Fruit fly (Drosophila melanogaster) whole organism, prepupa: Measurements from ENCODE around the gene CG4080.

Experiments used
- Blimp-1 ChIP-seq: fragments of 200-800 bp; sonication (Bioruptor generic); optimal IDR thresholded peaks from 3 replicates; lab custom pipeline; 2017; ENCODE audit warnings: missing biosample characterization, missing genetic modification characterization, mild to moderate bottlenecking, moderate library complexity, missing genetic modification reagents
- CG10631 ChIP-seq: fragments of 200-800 bp; sonication (Bioruptor generic); optimal IDR thresholded peaks from 2 replicates; lab custom pipeline; 2016; ENCODE audit warnings: missing biosample characterization, missing genetic modification characterization
- CG10669 ChIP-seq: fragments of 200-800 bp; sonication (Bioruptor generic); optimal IDR thresholded peaks from 3 replicates; lab custom pipeline; 2018; ENCODE audit warnings: missing biosample characterization, mild to moderate bottlenecking, missing genetic modification characterization, moderate library complexity
- CG11294 ChIP-seq: fragments of 200-800 bp; sonication (Bioruptor generic); IDR thresholded peaks from 2 replicates; pipeline ENCODE4 v1.3.6; 2022; ENCODE audit warnings: missing biosample characterization, missing genetic modification characterization
- CG15336 ChIP-seq: fragments of 200-800 bp; sonication (Bioruptor generic); IDR thresholded peaks from 2 replicates; pipeline ENCODE4 v1.3.6; 2022; ENCODE audit warnings: missing biosample characterization, missing genetic modification characterization
- CG1621 ChIP-seq: fragments of 200-800 bp; sonication (Bioruptor generic); optimal IDR thresholded peaks from 3 replicates; lab custom pipeline; 2018; ENCODE audit warnings: missing biosample characterization, mild to moderate bottlenecking, missing genetic modification characterization
- CG16779 ChIP-seq: fragments of 200-800 bp; sonication (Bioruptor generic); optimal IDR thresholded peaks from 3 replicates; lab custom pipeline; 2017; ENCODE audit warnings: missing biosample characterization, mild to moderate bottlenecking, missing genetic modification characterization
- CG34406 ChIP-seq: fragments of 200-800 bp; sonication (Bioruptor generic); optimal IDR thresholded peaks from 3 replicates; lab custom pipeline; 2016; ENCODE audit warnings: missing biosample characterization, missing genetic modification characterization
- CG4318 ChIP-seq: fragments of 200-800 bp; sonication (Bioruptor generic); optimal IDR thresholded peaks from 3 replicates; lab custom pipeline; 2017; ENCODE audit warnings: missing biosample characterization, mild to moderate bottlenecking, missing genetic modification characterization
- CG6792 ChIP-seq: fragments of 200-800 bp; sonication (Bioruptor generic); optimal IDR thresholded peaks from 3 replicates; lab custom pipeline; 2016; ENCODE audit warnings: missing biosample characterization, missing genetic modification characterization
- CG6808 ChIP-seq: fragments of 200-800 bp; sonication (Bioruptor generic); optimal IDR thresholded peaks from 3 replicates; lab custom pipeline; 2017; ENCODE audit warnings: missing biosample characterization, missing genetic modification characterization, mild to moderate bottlenecking, moderate library complexity, missing genetic modification reagents
- CG7368 ChIP-seq: fragments of 200-800 bp; sonication (Bioruptor generic); optimal IDR thresholded peaks from 3 replicates; lab custom pipeline; 2016; ENCODE audit warnings: missing biosample characterization, missing genetic modification characterization
- CG8119 ChIP-seq: fragments of 200-800 bp; sonication (Bioruptor generic); IDR thresholded peaks from 3 replicates; pipeline ENCODE4 v1.3.6; 2022; ENCODE audit warnings: missing biosample characterization, missing genetic modification characterization
- CG8632 ChIP-seq: fragments of 200-800 bp; sonication (Bioruptor generic); optimal IDR thresholded peaks from 3 replicates; lab custom pipeline; 2016; ENCODE audit warnings: missing biosample characterization, missing genetic modification characterization
- Eip75B ChIP-seq: fragments of 200-800 bp; sonication (Bioruptor generic); optimal IDR thresholded peaks from 3 replicates; lab custom pipeline; 2016; ENCODE audit warnings: missing biosample characterization, missing genetic modification characterization
- Eip78C ChIP-seq: fragments of 200-800 bp; sonication (Bioruptor generic); peaks from one replicate; lab custom pipeline; 2016; ENCODE audit warnings: missing biosample characterization, missing genetic modification characterization
- Ets96B ChIP-seq: fragments of 200-800 bp; optimal IDR thresholded peaks from 2 replicates; lab custom pipeline; 2019; ENCODE audit warnings: missing biosample characterization, mild to moderate bottlenecking, missing genetic modification characterization, moderate library complexity
- Gug ChIP-seq: fragments of 200-800 bp; sonication (Bioruptor generic); IDR thresholded peaks from 2 replicates; pipeline ENCODE4 v1.3.6; 2022; ENCODE audit warnings: missing biosample characterization, missing genetic modification characterization
- Hr38 ChIP-seq: sonication (Bioruptor generic); optimal IDR thresholded peaks from 2 replicates; lab custom pipeline; 2016; ENCODE audit warnings: missing biosample characterization, missing genetic modification characterization
- Hr39 ChIP-seq: fragments of 200-800 bp; sonication (Bioruptor generic); optimal IDR thresholded peaks from 2 replicates; lab custom pipeline; 2016; ENCODE audit warnings: missing biosample characterization, missing genetic modification characterization
- Hr4 ChIP-seq: fragments of 200-800 bp; sonication (Bioruptor generic); optimal IDR thresholded peaks from 3 replicates; lab custom pipeline; 2016; ENCODE audit warnings: missing biosample characterization, missing genetic modification characterization
- Met ChIP-seq: fragments of 200-800 bp; sonication (Bioruptor generic); optimal IDR thresholded peaks from 3 replicates; lab custom pipeline; 2016; ENCODE audit warnings: missing biosample characterization, missing genetic modification characterization
- Smox ChIP-seq: fragments of 200-800 bp; sonication (Bioruptor generic); optimal IDR thresholded peaks from 3 replicates; lab custom pipeline; 2016; ENCODE audit warnings: missing biosample characterization, missing genetic modification characterization
- Sox102F ChIP-seq: fragments of 200-800 bp; sonication (Bioruptor generic); optimal IDR thresholded peaks from 2 replicates; lab custom pipeline; 2016; ENCODE audit warnings: missing biosample characterization, mild to moderate bottlenecking, missing genetic modification characterization
- Sox14 ChIP-seq: fragments of 200-800 bp; sonication (Bioruptor generic); optimal IDR thresholded peaks from 3 replicates; lab custom pipeline; 2016; ENCODE audit warnings: missing biosample characterization, missing genetic modification characterization
- achi ChIP-seq: fragments of 200-800 bp; sonication (Bioruptor generic); optimal IDR thresholded peaks from 3 replicates; lab custom pipeline; 2016; ENCODE audit warnings: missing biosample characterization, missing genetic modification characterization
- acj6 ChIP-seq: fragments of 200-800 bp; sonication (Bioruptor generic); optimal IDR thresholded peaks from 3 replicates; lab custom pipeline; 2016; ENCODE audit warnings: missing biosample characterization, missing genetic modification characterization
- dac ChIP-seq: fragments of 200-800 bp; sonication (Bioruptor generic); optimal IDR thresholded peaks from 2 replicates; lab custom pipeline; 2017; ENCODE audit warnings: missing biosample characterization, mild to moderate bottlenecking, missing genetic modification characterization
- dsx ChIP-seq: fragments of 200-800 bp; optimal IDR thresholded peaks from 3 replicates; lab custom pipeline; 2019; ENCODE audit warnings: missing biosample characterization, mild to moderate bottlenecking, missing genetic modification characterization, moderate library complexity; ENCODE audit not compliant: poor library complexity, severe bottlenecking
- esn ChIP-seq: fragments of 200-800 bp; sonication (Bioruptor generic); optimal IDR thresholded peaks from 2 replicates; lab custom pipeline; 2016; ENCODE audit warnings: missing biosample characterization, mild to moderate bottlenecking, missing genetic modification characterization, moderate library complexity
- fd85E ChIP-seq: fragments of 200-800 bp; sonication (Bioruptor generic); optimal IDR thresholded peaks from 3 replicates; lab custom pipeline; 2016; ENCODE audit warnings: missing biosample characterization, missing genetic modification characterization
- net ChIP-seq: fragments of 200-800 bp; sonication (Bioruptor generic); optimal IDR thresholded peaks from 3 replicates; lab custom pipeline; 2016; ENCODE audit warnings: missing biosample characterization, missing genetic modification characterization
- pdm3 ChIP-seq: fragments of 200-800 bp; sonication (Bioruptor generic); optimal IDR thresholded peaks from 3 replicates; lab custom pipeline; 2016; ENCODE audit warnings: missing biosample characterization, missing genetic modification characterization
- salr ChIP-seq, 2 experiments: fragments of 200-800 bp; sonication (Bioruptor generic); optimal IDR thresholded peaks; 3 replicates each; lab custom pipeline; 2016 to 2018; ENCODE audit warnings: missing biosample characterization in 2 of 2, missing genetic modification characterization in 2 of 2, mild to moderate bottlenecking in 1 of 2
- spab ChIP-seq: fragments of 200-800 bp; sonication (Bioruptor generic); optimal IDR thresholded peaks from 2 replicates; lab custom pipeline; 2017; ENCODE audit warnings: missing biosample characterization, mild to moderate bottlenecking, missing genetic modification characterization, missing genetic modification reagents
- ss ChIP-seq, 2 experiments: fragments of 200-800 bp; sonication (Bioruptor generic); optimal IDR thresholded peaks; 2 replicates in 1 of 2; 3 replicates in 1 of 2; lab custom pipeline; 2017 to 2018; ENCODE audit warnings: mild to moderate bottlenecking in 2 of 2, missing biosample characterization in 2 of 2, missing genetic modification characterization in 2 of 2, moderate library complexity in 1 of 2
- svp ChIP-seq: fragments of 200-800 bp; sonication (Bioruptor generic); peaks from one replicate; lab custom pipeline; 2016; ENCODE audit warnings: missing biosample characterization, missing genetic modification characterization
- topi ChIP-seq: fragments of 200-800 bp; sonication (Bioruptor generic); optimal IDR thresholded peaks from 3 replicates; lab custom pipeline; 2016; ENCODE audit warnings: missing biosample characterization, missing genetic modification characterization

Gene CG4080

dm6 chr3L:9396704-9397103 lies 2.3 kb downstream of the CG4080 start:
- TF ChIP-seq svp (GFP tag; lab: Kevin White, UChicago) (peak; percentile 40), achi (GFP tag; lab: Kevin White, UChicago) (no peak), CG8632 (GFP tag; lab: Kevin White, UChicago) (no peak), ss (GFP tag; optimal IDR thresholded peaks at IDR 0.05; lab: Kevin White, UChicago) (peak in 1 of 2 experiments; percentile 19), CG1621 (peak; percentile 76), Sox14 (GFP tag; lab: Kevin White, UChicago) (peak; percentile 21)

- TF ChIP-seq fd85E (GFP tag; lab: Kevin White, UChicago): no peak
- TF ChIP-seq Eip78C: peak; percentile 29
Measured at dm6 chr3L:9396038-9396437, 3.0 kb downstream of the CG4080 start.

dm6 chr3L:9391340-9391980 lies 7.6 kb downstream of the CG4080 start:
- TF ChIP-seq svp (GFP tag; lab: Kevin White, UChicago): peak; percentile 78
- no peak for TF ChIP-seq Hr39
- TF ChIP-seq achi (GFP tag; lab: Kevin White, UChicago): no peak
- no peak for TF ChIP-seq Gug (GFP tag; lab: Robert Waterston, UW)
- no peak for TF ChIP-seq Sox14 (GFP tag; lab: Kevin White, UChicago)
- TF ChIP-seq esn (GFP tag; lab: Kevin White, UChicago): no peak
- no peak for TF ChIP-seq Met (GFP tag; lab: Kevin White, UChicago)
- no peak for TF ChIP-seq Eip78C

dm6 chr3L:9384445-9385079 lies 14.5 kb downstream of the CG4080 start:
- TF ChIP-seq CG7368 (GFP tag; lab: Kevin White, UChicago) (no peak), CG16779 (tag; lab: Kevin White, UChicago) (no peak), CG8632 (GFP tag; lab: Kevin White, UChicago) (no peak), Hr38 (GFP tag; lab: Kevin White, UChicago) (no peak), salr (GFP tag; optimal IDR thresholded peaks at IDR 0.05; lab: Kevin White, UChicago) (no peak), acj6 (GFP tag; lab: Kevin White, UChicago) (no peak), svp (GFP tag; lab: Kevin White, UChicago) (no peak), Hr4 (no peak)

dm6 chr3L:9383345-9384075 lies 15.5 kb downstream of the CG4080 start, which contains the start of gene Hsp27:
Hsp27 (plus strand) TSS chr3L:9384063.
- TF ChIP-seq CG8632 (GFP tag; lab: Kevin White, UChicago) (peak; percentile 100), Blimp-1 (GFP tag; lab: Kevin White, UChicago) (peak; percentile 98), Sox14 (GFP tag; lab: Kevin White, UChicago) (peak; percentile 100), Hr39 (peak; percentile 99), net (GFP tag; lab: Kevin White, UChicago) (peak; percentile 100), achi (GFP tag; lab: Kevin White, UChicago) (peak; percentile 99), ss (GFP tag; optimal IDR thresholded peaks at IDR 0.05; lab: Kevin White, UChicago) (peak; percentile 99), svp (GFP tag; lab: Kevin White, UChicago) (peak; percentile 100), Eip75B (peak; percentile 100), spab (GFP tag; lab: Kevin White, UChicago) (peak; percentile 100), CG11294 (peak; percentile 100), CG6792 (GFP tag; lab: Kevin White, UChicago) (peak; percentile 100), CG7368 (GFP tag; lab: Kevin White, UChicago) (peak; percentile 100), CG15336 (GFP tag; lab: Robert Waterston, UW) (peak; percentile 100), Smox (GFP tag; lab: Kevin White, UChicago) (peak; percentile 99), pdm3 (GFP tag; lab: Kevin White, UChicago) (peak; percentile 100), CG10669 (GFP tag; lab: Kevin White, UChicago) (peak; percentile 100), Sox102F (GFP tag; lab: Kevin White, UChicago) (peak; percentile 100), topi (GFP tag; lab: Kevin White, UChicago) (peak; percentile 100), Eip78C (peak; percentile 100), CG4318 (GFP tag; lab: Kevin White, UChicago) (peak; percentile 100), CG6808 (GFP tag; lab: Kevin White, UChicago) (peak; percentile 99), CG8119 (GFP tag; lab: Robert Waterston, UW) (peak; percentile 100), esn (GFP tag; lab: Kevin White, UChicago) (peak; percentile 100), CG10631 (GFP tag; lab: Kevin White, UChicago) (peak; percentile 100), CG34406 (peak; percentile 100), dac (GFP tag; lab: Kevin White, UChicago) (peak; percentile 100), Ets96B (tag; lab: Kevin White, UChicago) (peak; percentile 100), dsx (GFP tag; lab: Kevin White, UChicago) (peak; percentile 99)
